Worm (Caenorhabditis elegans) whole organism, L1 larva: ENCODE results near the gene sars-2.
A peak's percentile ranks its signal among the peaks of the same experiment; 100 is the strongest.

Experiments
- ama-1 ChIP-seq: fragments of 150-350 bp; optimal IDR thresholded peaks from 2 replicates; lab custom pipeline; 2014
- elt-2 ChIP-seq: sonication (generic microtip); optimal IDR thresholded peaks from 2 replicates; lab custom pipeline; 2016; ENCODE audit warnings: missing genetic modification characterization, mild to moderate bottlenecking, inconsistent platforms, missing compliant biosample characterization, missing genetic modification reagents
- isw-1 ChIP-seq: fragments of 200-800 bp; sonication (Bioruptor generic); IDR thresholded peaks from 2 replicates; pipeline ENCODE4 v1.3.6; 2022; ENCODE audit warnings: missing genetic modification characterization, missing compliant biosample characterization
- lin-39 ChIP-seq: fragments of 150-350 bp; optimal IDR thresholded peaks from 2 replicates; lab custom pipeline; 2014; ENCODE audit warnings: missing biosample characterization, missing genetic modification reagents, missing genetic modification characterization
- nhr-12 ChIP-seq: sonication (generic microtip); optimal IDR thresholded peaks from 2 replicates; lab custom pipeline; 2017; ENCODE audit warnings: missing biosample characterization, missing genetic modification characterization
- skn-1 ChIP-seq: fragments of 150-350 bp; optimal IDR thresholded peaks from 2 replicates; lab custom pipeline; 2014; ENCODE audit warnings: missing biosample characterization, missing genetic modification characterization
- snpc-4 ChIP-seq: fragments of 150-350 bp; optimal IDR thresholded peaks from 2 replicates; lab custom pipeline; 2014; ENCODE audit warnings: missing biosample characterization, missing genetic modification characterization
- sox-4 ChIP-seq: sonication (generic microtip); optimal IDR thresholded peaks from 2 replicates; lab custom pipeline; 2016; ENCODE audit warnings: missing genetic modification characterization, missing compliant biosample characterization
- unc-130 ChIP-seq: fragments of 150-350 bp; optimal IDR thresholded peaks from 2 replicates; lab custom pipeline; 2017; ENCODE audit warnings: missing biosample characterization, missing genetic modification characterization, inconsistent platforms
- zag-1 ChIP-seq: fragments of 150-350 bp; optimal IDR thresholded peaks from 2 replicates; lab custom pipeline; 2014; ENCODE audit warnings: missing biosample characterization, missing genetic modification characterization

DNA sequence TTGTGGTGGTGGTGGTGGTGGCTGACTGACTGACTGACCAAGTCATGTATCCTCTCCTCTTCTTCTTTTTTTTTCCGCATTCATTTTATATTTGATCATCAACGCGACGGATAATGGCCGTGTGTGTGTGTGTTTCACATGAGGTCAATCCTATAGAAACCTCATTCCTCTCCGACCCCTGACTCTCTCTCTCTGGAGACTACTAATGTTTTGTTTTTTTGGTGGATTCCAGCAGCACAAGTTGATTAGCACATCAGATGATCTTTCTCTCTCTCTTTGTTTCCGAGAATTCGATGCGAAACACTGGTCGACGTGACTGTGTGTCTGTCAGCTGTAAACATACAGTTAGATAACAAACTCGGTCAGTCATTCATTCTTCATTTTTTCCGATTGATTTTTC is 47.7 kb downstream of the sars-2 start, which contains the start of gene Y24D9A.7:
- TF ChIP-seq ama-1 (lab: Kevin White, UChicago) (no peak), elt-2 (tag; lab: Kevin White, UChicago) (no peak), nhr-12 (no peak), snpc-4 (tag; lab: Kevin White, UChicago) (no peak), zag-1 (no peak), sox-4 (no peak), isw-1 (GFP tag; lab: Robert Waterston, UW) (no peak), unc-130 (peak; percentile 46), lin-39 (no peak), skn-1 (tag; lab: Kevin White, UChicago) (no peak)
